Fruit fly (Drosophila melanogaster): ENCODE measurements around the gene CG10413.

CG10413 gene

dm6 chr2L:18571724-18572427, 33.2 kb downstream of the CG10413 start:
- TF ChIP-seq h (GFP tag; optimal IDR thresholded peaks at IDR 0.05) (peak; percentile 29), N (GFP tag; optimal IDR thresholded peaks at IDR 0.05) (no peak), Rel (GFP tag; optimal IDR thresholded peaks at IDR 0.05) (no peak), Rel (tag; optimal IDR thresholded peaks at IDR 0.05) (peak; percentile 42), OdsH (GFP tag; optimal IDR thresholded peaks at IDR 0.05) (peak; percentile 36), tai (GFP tag; optimal IDR thresholded peaks at IDR 0.05) (no peak), Hr83 (GFP tag; optimal IDR thresholded peaks at IDR 0.05; ENCODE audit: poor library complexity, severe bottlenecking) (peak; percentile 79), Vsx2 (GFP tag; optimal IDR thresholded peaks at IDR 0.05; ENCODE audit: partially characterized antibody) (no peak), HLH106 (tag; optimal IDR thresholded peaks at IDR 0.05) (no peak), CG32264 (GFP tag; optimal IDR thresholded peaks at IDR 0.05) (no peak), woc (GFP tag; optimal IDR thresholded peaks at IDR 0.05) (no peak), psq (GFP tag; optimal IDR thresholded peaks at IDR 0.05) (peak; percentile 92), rgr (GFP tag; optimal IDR thresholded peaks at IDR 0.05) (peak; percentile 38), dsf (GFP tag; optimal IDR thresholded peaks at IDR 0.05; ENCODE audit: borderline replicate concordance) (no peak), sv (GFP tag; optimal IDR thresholded peaks at IDR 0.05) (no peak), Mio (GFP tag; optimal IDR thresholded peaks at IDR 0.05) (no peak), GATAd (GFP tag; optimal IDR thresholded peaks at IDR 0.05) (no peak), Sp1 (GFP tag; optimal IDR thresholded peaks at IDR 0.05) (peak; percentile 6), usp (GFP tag; optimal IDR thresholded peaks at IDR 0.05) (no peak), dmrt93B (GFP tag; optimal IDR thresholded peaks at IDR 0.05) (no peak), CrebA (GFP tag; optimal IDR thresholded peaks at IDR 0.05; ENCODE audit: borderline replicate concordance) (no peak), lola (GFP tag; optimal IDR thresholded peaks at IDR 0.05) (no peak), Jra (GFP tag; optimal IDR thresholded peaks at IDR 0.05) (no peak), CG9705 (GFP tag; optimal IDR thresholded peaks at IDR 0.05) (no peak), Abd-B (GFP tag; optimal IDR thresholded peaks at IDR 0.05) (no peak), foxo (GFP tag; optimal IDR thresholded peaks at IDR 0.05) (no peak), Hr78 (GFP tag; optimal IDR thresholded peaks at IDR 0.05) (no peak), br (GFP tag; optimal IDR thresholded peaks at IDR 0.05) (no peak), Dif (GFP tag; optimal IDR thresholded peaks at IDR 0.05; ENCODE audit: partially characterized antibody) (peak; percentile 83), sage (GFP tag; optimal IDR thresholded peaks at IDR 0.05) (no peak), dl (GFP tag; optimal IDR thresholded peaks at IDR 0.05; ENCODE audit: insufficient read depth in 1 of 2, partially characterized antibody in 2 of 2) (peak in 1 of 2 experiments; percentile 47), brk (GFP tag; optimal IDR thresholded peaks at IDR 0.05) (no peak), fru (GFP tag; optimal IDR thresholded peaks at IDR 0.05) (no peak), Hnf4 (GFP tag; optimal IDR thresholded peaks at IDR 0.05) (peak; percentile 72), pan (optimal IDR thresholded peaks at IDR 0.05) (no peak), Myc (optimal IDR thresholded peaks at IDR 0.05) (no peak), Dfd (GFP tag; optimal IDR thresholded peaks at IDR 0.05) (no peak), ey (GFP tag; optimal IDR thresholded peaks at IDR 0.05) (no peak), jim (GFP tag; optimal IDR thresholded peaks at IDR 0.05) (peak; percentile 49)

- TF ChIP-seq h (GFP tag; optimal IDR thresholded peaks at IDR 0.05): peak; percentile 55
- TF ChIP-seq foxo (GFP tag; optimal IDR thresholded peaks at IDR 0.05): no peak
These were observed 36.3 kb downstream of the CG10413 start for dm6 chr2L:18568715-18569114.

- TF ChIP-seq Dif (GFP tag; optimal IDR thresholded peaks at IDR 0.05; ENCODE audit: partially characterized antibody) (no peak), jim (GFP tag; optimal IDR thresholded peaks at IDR 0.05) (no peak), Rel (GFP tag; optimal IDR thresholded peaks at IDR 0.05) (no peak), Rel (tag; optimal IDR thresholded peaks at IDR 0.05) (no peak), Hr78 (GFP tag; optimal IDR thresholded peaks at IDR 0.05) (no peak), Myc (optimal IDR thresholded peaks at IDR 0.05) (no peak), OdsH (GFP tag; optimal IDR thresholded peaks at IDR 0.05) (peak; percentile 66), br (GFP tag; optimal IDR thresholded peaks at IDR 0.05) (peak; percentile 47), Mio (GFP tag; optimal IDR thresholded peaks at IDR 0.05) (no peak), N (GFP tag; optimal IDR thresholded peaks at IDR 0.05) (no peak), rgr (GFP tag; optimal IDR thresholded peaks at IDR 0.05) (peak; percentile 70), h (GFP tag; optimal IDR thresholded peaks at IDR 0.05) (peak; percentile 67), tai (GFP tag; optimal IDR thresholded peaks at IDR 0.05) (peak; percentile 69), Sp1 (GFP tag; optimal IDR thresholded peaks at IDR 0.05) (peak; percentile 29), Hnf4 (GFP tag; optimal IDR thresholded peaks at IDR 0.05) (peak; percentile 46), Jra (GFP tag; optimal IDR thresholded peaks at IDR 0.05) (peak; percentile 37), CG32264 (GFP tag; optimal IDR thresholded peaks at IDR 0.05) (peak; percentile 12), dmrt93B (GFP tag; optimal IDR thresholded peaks at IDR 0.05) (peak; percentile 7), ey (GFP tag; optimal IDR thresholded peaks at IDR 0.05) (peak; percentile 8), foxo (GFP tag; optimal IDR thresholded peaks at IDR 0.05) (peak in 1 of 2 experiments; percentile 64), fru (GFP tag; optimal IDR thresholded peaks at IDR 0.05) (peak; percentile 50), dl (GFP tag; optimal IDR thresholded peaks at IDR 0.05; ENCODE audit: insufficient read depth in 1 of 2, partially characterized antibody in 2 of 2) (no peak), Hr83 (GFP tag; optimal IDR thresholded peaks at IDR 0.05; ENCODE audit: poor library complexity, severe bottlenecking) (peak; percentile 69)
These were observed 37.5 kb downstream of the CG10413 start for dm6 chr2L:18567563-18567962.

Measured in whole organism, wandering third instar larva.